Worm (Caenorhabditis elegans) whole organism, midembryonic: ENCODE results near the gene acs-15.

Experiments used
- T22C8.4 ChIP-seq: fragments of 200-800 bp; sonication (Bioruptor generic); IDR thresholded peaks from 2 replicates; pipeline ENCODE4 v1.3.6; 2022; ENCODE audit warnings: missing genetic modification characterization, missing compliant biosample characterization
- flt-1 ChIP-seq: fragments of 200-800 bp; sonication (Bioruptor generic); IDR thresholded peaks from 2 replicates; pipeline ENCODE4 v1.3.6; 2022; ENCODE audit warnings: missing genetic modification characterization, missing compliant biosample characterization
- ref-1 ChIP-seq: fragments of 200-800 bp; sonication (Bioruptor generic); conservative IDR thresholded peaks from 2 replicates; pipeline ENCODE4 v1.3.6; 2022; ENCODE audit warnings: missing genetic modification reagents, missing genetic modification characterization, missing compliant biosample characterization
- tab-1 ChIP-seq: fragments of 200-800 bp; sonication (Bioruptor generic); IDR thresholded peaks from 2 replicates; pipeline ENCODE4 v1.3.6; 2022; ENCODE audit warnings: missing genetic modification characterization, missing compliant biosample characterization

- TF ChIP-seq T22C8.4 (GFP tag; lab: Robert Waterston, UW), result no peak
- TF ChIP-seq flt-1, result no peak
- no peak for TF ChIP-seq tab-1 (GFP tag; lab: Robert Waterston, UW)
- no peak for TF ChIP-seq ref-1 (GFP tag; lab: Robert Waterston, UW)
Measured at ce11 chrII:960218-960617, 27.4 kb downstream of the acs-15 start, which contains the start of the genes C32B5.18 and C32B5.7.
